Fruit fly (Drosophila melanogaster): Measurements from ENCODE around the gene CG5026.

Gene CG5026

dm6 chr3L:8950955-8951354, 17.4 kb upstream of the CG5026 start (continued):
- peak; percentile 76 for TF ChIP-seq gem (tag; optimal IDR thresholded peaks at IDR 0.05)
- TF ChIP-seq Hey (tag; optimal IDR thresholded peaks at IDR 0.05) = no peak
- no peak for TF ChIP-seq Dll (GFP tag; IDR thresholded peaks at IDR 0.05; ENCODE audit: partially characterized antibody)
- TF ChIP-seq CG4424 (GFP tag; optimal IDR thresholded peaks at IDR 0.05) = peak; percentile 36
- no peak for TF ChIP-seq sr (GFP tag; IDR thresholded peaks at IDR 0.05)
- TF ChIP-seq CG2678 (tag; optimal IDR thresholded peaks at IDR 0.05) = peak; percentile 72
- peak; percentile 62 for TF ChIP-seq CG9437 (GFP tag; optimal IDR thresholded peaks at IDR 0.05)
- peak; percentile 34 for TF ChIP-seq ATbp (GFP tag; optimal IDR thresholded peaks at IDR 0.05)
- no peak for TF ChIP-seq CG11456 (GFP tag; IDR thresholded peaks at IDR 0.05)
- TF ChIP-seq dpn (GFP tag; optimal IDR thresholded peaks at IDR 0.05) = peak in 1 of 2 experiments; percentile 43
- TF ChIP-seq Hr39 (optimal IDR thresholded peaks at IDR 0.05) = no peak
- no peak for TF ChIP-seq mam (GFP tag; optimal IDR thresholded peaks at IDR 0.05)
- TF ChIP-seq CG31388 (GFP tag; optimal IDR thresholded peaks at IDR 0.05) = no peak
- TF ChIP-seq sim (GFP tag; IDR thresholded peaks at IDR 0.05) = no peak
- peak; percentile 11 for TF ChIP-seq lab (GFP tag; optimal IDR thresholded peaks at IDR 0.05)
- no peak for TF ChIP-seq Fer2 (tag; optimal IDR thresholded peaks at IDR 0.05)
- TF ChIP-seq CG7839 (tag; optimal IDR thresholded peaks at IDR 0.05) = peak; percentile 68
- no peak for TF ChIP-seq CG12236 (GFP tag; optimal IDR thresholded peaks at IDR 0.05)
- TF ChIP-seq Atf3 (GFP tag; optimal IDR thresholded peaks at IDR 0.05) = no peak
- no peak for TF ChIP-seq CG8281 (tag; optimal IDR thresholded peaks at IDR 0.05)
- TF ChIP-seq so (GFP tag; IDR thresholded peaks at IDR 0.05) = no peak
- no peak for TF ChIP-seq CG18011 (GFP tag; optimal IDR thresholded peaks at IDR 0.05)
- TF ChIP-seq cad (GFP tag; optimal IDR thresholded peaks at IDR 0.05) = no peak
- TF ChIP-seq CrebB (tag; optimal IDR thresholded peaks at IDR 0.05) = no peak
- no peak for TF ChIP-seq CG9797 (GFP tag; optimal IDR thresholded peaks at IDR 0.05)
- TF ChIP-seq zf30C (GFP tag; optimal IDR thresholded peaks at IDR 0.05) = peak; percentile 13
- TF ChIP-seq yki (optimal IDR thresholded peaks at IDR 0.05) = no peak
- peak; percentile 58; the same call in 1 of the 2 replicates for TF ChIP-seq E2f1 (GFP tag; IDR thresholded peaks at IDR 0.05)
- TF ChIP-seq CG18764 (GFP tag; optimal IDR thresholded peaks at IDR 0.05) = peak; percentile 10
- peak; percentile 51 for TF ChIP-seq CG12104 (GFP tag; optimal IDR thresholded peaks at IDR 0.05)
- no peak for TF ChIP-seq CG2199 (GFP tag; IDR thresholded peaks at IDR 0.05)
- TF ChIP-seq z (GFP tag; IDR thresholded peaks at IDR 0.05) = no peak
- TF ChIP-seq ken (GFP tag; IDR thresholded peaks at IDR 0.05) = no peak
- peak; percentile 39 for TF ChIP-seq gcm (GFP tag; optimal IDR thresholded peaks at IDR 0.05)
- TF ChIP-seq Nf-YC (tag; optimal IDR thresholded peaks at IDR 0.05) = peak; percentile 7
- peak; percentile 47 for TF ChIP-seq cwo (GFP tag; optimal IDR thresholded peaks at IDR 0.05)
- no peak for TF ChIP-seq TFAM (GFP tag; optimal IDR thresholded peaks at IDR 0.05)
- TF ChIP-seq CG4360 (GFP tag; IDR thresholded peaks at IDR 0.05) = no peak
- TF ChIP-seq sens (GFP tag) = peak; percentile 25
- no peak for TF ChIP-seq CG33213 (GFP tag; optimal IDR thresholded peaks at IDR 0.05)
- TF ChIP-seq CG9215 (GFP tag; IDR thresholded peaks at IDR 0.05) = 0 out of 2 replicates have a peak, but pooled peaks have one; percentile 8
- TF ChIP-seq tup (GFP tag; optimal IDR thresholded peaks at IDR 0.05) = no peak
- peak; percentile 77 for TF ChIP-seq nmo (GFP tag; optimal IDR thresholded peaks at IDR 0.05)
- no peak for TF ChIP-seq CG7987 (GFP tag; optimal IDR thresholded peaks at IDR 0.05)
- no peak for TF ChIP-seq ro (GFP tag; IDR thresholded peaks at IDR 0.05)
- peak; percentile 23; the same call in 1 of the 2 replicates for TF ChIP-seq esg (GFP tag; conservative IDR thresholded peaks at IDR 0.05)
- no peak for TF ChIP-seq CG11560 (tag; IDR thresholded peaks at IDR 0.05)
- peak; percentile 35 for TF ChIP-seq CG12299 (tag; optimal IDR thresholded peaks at IDR 0.05)
- no peak for TF ChIP-seq CG8089 (GFP tag; optimal IDR thresholded peaks at IDR 0.05)
- peak; percentile 66 for TF ChIP-seq fd96Cb (tag; optimal IDR thresholded peaks at IDR 0.05)
- TF ChIP-seq CG42726 (GFP tag; IDR thresholded peaks at IDR 0.05; ENCODE audit: partially characterized antibody) = no peak
- 0 out of 3 replicates have a peak, but pooled peaks have one; percentile 19 for TF ChIP-seq CG34422 (GFP tag; IDR thresholded peaks at IDR 0.05)
